Fruit fly (Drosophila melanogaster) whole organism: ENCODE data around the gene CG5510.

Source experiments
- CG8478 ChIP-seq: fragments of >200 bp; optimal IDR thresholded peaks from 2 replicates; lab custom pipeline; 2018; ENCODE audit warnings: inconsistent platforms
- Dll ChIP-seq: fragments of >200 bp; optimal IDR thresholded peaks from 2 replicates; lab custom pipeline; 2017
- EcR ChIP-seq, 2 experiments: fragments of >200 bp; optimal IDR thresholded peaks; 2 replicates each; lab custom pipeline; 2017; ENCODE audit warnings: missing biosample characterization in 2 of 2, missing genetic modification characterization in 2 of 2, missing genetic modification reagents in 2 of 2
- pan ChIP-seq: fragments of >200 bp; optimal IDR thresholded peaks from 2 replicates; lab custom pipeline; 2017
- psq ChIP-seq: fragments of >200 bp; optimal IDR thresholded peaks from 2 replicates; lab custom pipeline; 2017

dm6 chr3R:24206341-24207114, 37.2 kb upstream of the CG5510 start:
- TF ChIP-seq Dll (lab: Kevin White, UChicago) (no peak), psq (lab: Kevin White, UChicago) (no peak), EcR (GFP tag; optimal IDR thresholded peaks at IDR 0.05; lab: Kevin White, UChicago) (no peak), pan (lab: Kevin White, UChicago) (no peak), CG8478 (lab: Kevin White, UChicago) (no peak)
